Worm (Caenorhabditis elegans) whole organism, L4 larva: ENCODE results near the gene arl-6.

Source experiments
- unc-130 ChIP-seq: sonication (generic microtip); optimal IDR thresholded peaks from 2 replicates; lab custom pipeline; 2016; ENCODE audit warnings: missing genetic modification reagents, missing genetic modification characterization, missing compliant biosample characterization
- unc-62 ChIP-seq, 3 experiments: fragments of 150-350 bp in 1 of 3; sonication (generic microtip); optimal IDR thresholded peaks in 2 of 3; peaks in 1 of 3; 1 replicate in 1 of 3; 2 replicates in 2 of 3; lab custom pipeline; 2014 to 2017; ENCODE audit warnings: missing biosample characterization in 3 of 3, missing genetic modification characterization in 3 of 3, missing genetic modification reagents in 3 of 3, missing genotype in 1 of 3

DNA sequence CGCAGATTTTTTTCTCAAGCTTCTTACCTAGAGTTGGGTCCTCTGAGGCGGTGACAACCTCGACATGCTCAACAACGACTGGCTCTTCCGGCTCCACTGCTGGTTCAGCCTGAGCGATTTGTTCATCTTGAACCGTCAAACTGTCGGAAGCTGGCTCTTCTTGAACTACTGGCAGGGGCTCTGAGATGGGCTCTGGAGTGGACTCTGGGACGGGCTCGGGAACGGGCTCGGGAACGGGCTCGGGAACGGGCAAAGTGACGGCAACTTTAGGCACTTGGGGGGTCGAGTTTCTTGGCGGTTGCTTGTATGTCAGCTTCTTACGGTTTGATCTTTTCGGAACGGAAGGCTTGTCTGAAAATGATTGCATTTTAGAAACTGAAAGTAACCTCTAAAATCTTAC lies 51.8 kb downstream of the arl-6 start:
- TF ChIP-seq unc-62 (GFP tag; optimal IDR thresholded peaks at IDR 0.05 in 1 of 2; lab: Kevin White, UChicago) = no peak
- TF ChIP-seq unc-62 (tag; optimal IDR thresholded peaks at IDR 0.05; lab: Kevin White, UChicago) = no peak
- no peak for TF ChIP-seq unc-130 (GFP tag; lab: Kevin White, UChicago)
